Worm (Caenorhabditis elegans): Measurements from ENCODE around the gene F45E1.4.
A peak's percentile ranks its signal among the peaks of the same experiment; 100 is the strongest.

The F45E1.4 gene

DNA sequence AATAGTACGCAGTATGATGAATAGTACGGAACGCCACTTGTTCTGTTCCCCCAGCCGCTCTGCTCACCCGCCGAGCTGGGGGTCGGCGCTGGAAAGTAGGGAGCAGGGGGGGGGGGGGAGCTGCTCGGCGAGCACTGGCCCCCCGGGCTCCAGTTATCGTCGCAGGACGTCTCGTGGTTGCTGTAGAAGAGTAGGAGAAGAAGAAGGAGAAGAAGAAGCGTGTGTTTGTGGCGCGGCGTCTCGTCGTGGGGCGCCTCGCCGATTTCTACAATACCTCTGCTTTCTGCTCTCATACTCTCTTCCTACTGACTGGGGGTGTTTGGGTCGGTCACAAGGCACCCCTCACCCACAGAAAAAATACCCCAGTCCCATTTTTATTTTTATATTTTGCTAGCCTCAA is 31.5 kb downstream of the F45E1.4 start (continued):
- TF ChIP-seq sox-4 (tag; optimal IDR thresholded peaks at IDR 0.05) (no peak), fkh-8 (tag; optimal IDR thresholded peaks at IDR 0.05) (peak; percentile 46), elt-3 (tag; optimal IDR thresholded peaks at IDR 0.05) (no peak), Y116A8C.19 (tag; optimal IDR thresholded peaks at IDR 0.05; ENCODE audit: borderline replicate concordance) (no peak), efl-1 (optimal IDR thresholded peaks at IDR 0.05) (no peak), efl-1 (GFP tag; optimal IDR thresholded peaks at IDR 0.05 in 1 of 2) (peak; percentile 1 to 36), mef-2 (tag; optimal IDR thresholded peaks at IDR 0.05) (no peak), vab-15 (tag; optimal IDR thresholded peaks at IDR 0.05) (no peak), hpl-2 (GFP tag; optimal IDR thresholded peaks at IDR 0.05) (no peak), jun-1 (tag; optimal IDR thresholded peaks at IDR 0.05) (no peak), dpl-1 (GFP tag; optimal IDR thresholded peaks at IDR 0.05) (no peak), C34B4.2 (tag; optimal IDR thresholded peaks at IDR 0.05) (no peak), nhr-84 (tag; optimal IDR thresholded peaks at IDR 0.05) (no peak), ama-1 (optimal IDR thresholded peaks at IDR 0.05) (no peak), nhr-77 (tag; optimal IDR thresholded peaks at IDR 0.05) (no peak), tbx-2 (tag; optimal IDR thresholded peaks at IDR 0.05) (no peak), fkh-10 (GFP tag; optimal IDR thresholded peaks at IDR 0.05) (no peak), mep-1 (tag; optimal IDR thresholded peaks at IDR 0.05) (no peak), ceh-90 (tag; optimal IDR thresholded peaks at IDR 0.05) (no peak), nhr-90 (tag; optimal IDR thresholded peaks at IDR 0.05; ENCODE audit: poor library complexity) (no peak), nhr-20 (tag; optimal IDR thresholded peaks at IDR 0.05) (peak; percentile 12), ceh-88 (GFP tag; IDR thresholded peaks at IDR 0.05) (peak; percentile 56), C16A3.4 (tag; optimal IDR thresholded peaks at IDR 0.05) (no peak), lir-3 (tag; optimal IDR thresholded peaks at IDR 0.05; ENCODE audit: poor library complexity) (no peak), irx-1 (tag; optimal IDR thresholded peaks at IDR 0.05) (no peak), ceh-82 (tag; optimal IDR thresholded peaks at IDR 0.05) (peak in 1 of 3 experiments; percentile 61), grh-1 (GFP tag; IDR thresholded peaks at IDR 0.05) (no peak), isw-1 (GFP tag; IDR thresholded peaks at IDR 0.05) (no peak), unc-62 (GFP tag; optimal IDR thresholded peaks at IDR 0.05) (no peak), ztf-11 (tag; optimal IDR thresholded peaks at IDR 0.05) (no peak), unc-86 (tag; optimal IDR thresholded peaks at IDR 0.05) (no peak), nhr-47 (tag; optimal IDR thresholded peaks at IDR 0.05) (peak; percentile 16), ztf-4 (tag; optimal IDR thresholded peaks at IDR 0.05) (no peak), nhr-12 (tag; optimal IDR thresholded peaks at IDR 0.05) (no peak), nhr-237 (tag; optimal IDR thresholded peaks at IDR 0.05) (no peak), nhr-71 (tag; optimal IDR thresholded peaks at IDR 0.05) (peak; percentile 62), nhr-76 (tag; optimal IDR thresholded peaks at IDR 0.05) (no peak), sup-37 (GFP tag; optimal IDR thresholded peaks at IDR 0.05) (peak; percentile 2), ets-5 (GFP tag; IDR thresholded peaks at IDR 0.05) (no peak), lin-15B (tag; optimal IDR thresholded peaks at IDR 0.05) (no peak), pqm-1 (tag; optimal IDR thresholded peaks at IDR 0.05) (no peak), zag-1 (tag; optimal IDR thresholded peaks at IDR 0.05) (no peak), elt-2 (tag; optimal IDR thresholded peaks at IDR 0.05) (peak; percentile 5), ceh-8 (GFP tag; optimal IDR thresholded peaks at IDR 0.05) (peak; percentile 97), nhr-85 (tag) (no peak), nhr-28 (tag; optimal IDR thresholded peaks at IDR 0.05) (no peak), ces-1 (GFP tag; optimal IDR thresholded peaks at IDR 0.05) (no peak), pax-3 (tag; optimal IDR thresholded peaks at IDR 0.05) (peak; percentile 0)
